Fruit fly (Drosophila melanogaster) whole organism, embryonic: ENCODE measurements around the gene CG5853.

Source experiments
- Aef1 ChIP-seq: fragments of 200-800 bp; sonication (Bioruptor generic); IDR thresholded peaks from 3 replicates; pipeline ENCODE4 v1.3.6; 2022; ENCODE audit warnings: missing biosample characterization, missing genetic modification characterization
- Atf3 ChIP-seq: fragments of 200-800 bp; sonication (Bioruptor generic); optimal IDR thresholded peaks from 3 replicates; lab custom pipeline; 2016; ENCODE audit warnings: missing biosample characterization, missing genetic modification characterization
- BEAF-32 ChIP-seq: fragments of 200-800 bp; sonication (Bioruptor generic); optimal IDR thresholded peaks from 3 replicates; lab custom pipeline; 2017; ENCODE audit warnings: missing biosample characterization, missing genetic modification characterization, mild to moderate bottlenecking, moderate library complexity, missing genetic modification reagents
- CG10979 ChIP-seq: fragments of 200-800 bp; sonication (Bioruptor generic); optimal IDR thresholded peaks from 2 replicates; lab custom pipeline; 2018; ENCODE audit warnings: missing biosample characterization, mild to moderate bottlenecking, missing genetic modification characterization, moderate library complexity
- CG12236 ChIP-seq: fragments of 200-800 bp; sonication (Bioruptor generic); optimal IDR thresholded peaks from 2 replicates; lab custom pipeline; 2016; ENCODE audit warnings: missing biosample characterization, missing genetic modification characterization
- CG13775 ChIP-seq: fragments of 200-800 bp; sonication (Bioruptor generic); optimal IDR thresholded peaks from 3 replicates; lab custom pipeline; 2017; ENCODE audit warnings: missing biosample characterization, mild to moderate bottlenecking, missing genetic modification characterization
- CG13894 ChIP-seq: fragments of 200-800 bp; sonication (Bioruptor generic); optimal IDR thresholded peaks from 3 replicates; lab custom pipeline; 2018; ENCODE audit warnings: missing biosample characterization, mild to moderate bottlenecking, missing genetic modification characterization, moderate library complexity
- CG17328 ChIP-seq: fragments of 200-800 bp; sonication (Bioruptor generic); IDR thresholded peaks from 2 replicates; pipeline ENCODE4 v1.3.6; 2022; ENCODE audit warnings: missing biosample characterization, missing genetic modification characterization
- CG18764 ChIP-seq: fragments of 200-800 bp; sonication (Bioruptor generic); optimal IDR thresholded peaks from 3 replicates; lab custom pipeline; 2016; ENCODE audit warnings: missing biosample characterization, missing genetic modification characterization
- CG30020 ChIP-seq: fragments of 200-800 bp; optimal IDR thresholded peaks from 2 replicates; lab custom pipeline; 2019; ENCODE audit warnings: missing biosample characterization, mild to moderate bottlenecking, missing genetic modification characterization, moderate library complexity
- CG3163 ChIP-seq: fragments of 200-800 bp; sonication (Bioruptor generic); optimal IDR thresholded peaks from 3 replicates; lab custom pipeline; 2016; ENCODE audit warnings: missing biosample characterization, missing genetic modification characterization
- CG34422 ChIP-seq: fragments of 200-800 bp; sonication (Bioruptor generic); IDR thresholded peaks from 3 replicates; pipeline ENCODE4 v1.3.6; 2022; ENCODE audit warnings: missing biosample characterization, missing genetic modification characterization
- CG3726 ChIP-seq: fragments of 200-800 bp; sonication (Bioruptor generic); IDR thresholded peaks from 3 replicates; pipeline ENCODE4, ENCODE4 v1.3.6; 2022; ENCODE audit warnings: missing biosample characterization, missing genetic modification characterization
- CG4730 ChIP-seq: fragments of 200-800 bp; sonication (Bioruptor generic); IDR thresholded peaks from 2 replicates; pipeline ENCODE4 v1.3.6; 2022; ENCODE audit warnings: missing biosample characterization, missing genetic modification characterization
- CG6689 ChIP-seq: fragments of 200-800 bp; sonication (Bioruptor generic); IDR thresholded peaks from 2 replicates; pipeline ENCODE4 v1.3.6; 2022; ENCODE audit warnings: missing biosample characterization, missing genetic modification characterization
- CG6813 ChIP-seq: fragments of 200-800 bp; sonication (Bioruptor generic); optimal IDR thresholded peaks from 2 replicates; lab custom pipeline; 2017; ENCODE audit warnings: missing biosample characterization, missing genetic modification characterization, mild to moderate bottlenecking, moderate library complexity, missing genetic modification reagents
- CG7357 ChIP-seq: fragments of 200-800 bp; sonication (Bioruptor generic); IDR thresholded peaks from 3 replicates; pipeline ENCODE4 v1.3.6; 2022; ENCODE audit warnings: missing biosample characterization, missing genetic modification characterization
- CG9932 ChIP-seq: fragments of 200-800 bp; sonication (Bioruptor generic); IDR thresholded peaks from 2 replicates; pipeline ENCODE4 v1.3.6; 2022; ENCODE audit warnings: missing biosample characterization, missing genetic modification characterization
- Dp ChIP-seq: fragments of 200-800 bp; sonication (Bioruptor generic); optimal IDR thresholded peaks from 2 replicates; lab custom pipeline; 2018; ENCODE audit warnings: missing biosample characterization, mild to moderate bottlenecking, missing genetic modification characterization, moderate library complexity
- Elba2 ChIP-seq: fragments of 200-800 bp; sonication (Bioruptor generic); optimal IDR thresholded peaks from 3 replicates; lab custom pipeline; 2016; ENCODE audit warnings: missing biosample characterization, missing genetic modification characterization
- Fer2 ChIP-seq: fragments of 200-800 bp; sonication (Bioruptor generic); optimal IDR thresholded peaks from 2 replicates; lab custom pipeline; 2018; ENCODE audit warnings: missing biosample characterization, mild to moderate bottlenecking, missing genetic modification characterization, moderate library complexity
- Mes4 ChIP-seq: fragments of 200-800 bp; sonication (Bioruptor generic); optimal IDR thresholded peaks from 2 replicates; lab custom pipeline; 2016; ENCODE audit warnings: missing biosample characterization, missing genetic modification characterization
- NK7.1 ChIP-seq: fragments of 200-800 bp; sonication (Bioruptor generic); optimal IDR thresholded peaks from 3 replicates; lab custom pipeline; 2016; ENCODE audit warnings: missing biosample characterization, missing genetic modification characterization
- Opbp ChIP-seq: fragments of 200-800 bp; sonication (Bioruptor generic); IDR thresholded peaks from 3 replicates; pipeline ENCODE4 v1.3.6; 2022; ENCODE audit warnings: missing biosample characterization, missing genetic modification characterization; ENCODE audit not compliant: partially characterized antibody
- Rx ChIP-seq: fragments of 200-800 bp; sonication (Bioruptor generic); IDR thresholded peaks from 2 replicates; pipeline ENCODE4 v1.3.6; 2022; ENCODE audit warnings: missing biosample characterization, missing genetic modification characterization
- al ChIP-seq: fragments of 200-800 bp; sonication (Bioruptor generic); IDR thresholded peaks from 2 replicates; pipeline ENCODE4 v1.3.6; 2022; ENCODE audit warnings: missing biosample characterization, missing genetic modification characterization
- ap ChIP-seq: fragments of 200-800 bp; sonication (Bioruptor generic); IDR thresholded peaks from 2 replicates; pipeline ENCODE4 v1.3.6; 2022; ENCODE audit warnings: missing biosample characterization, missing genetic modification characterization
- az2 ChIP-seq: fragments of 200-800 bp; sonication (Bioruptor generic); optimal IDR thresholded peaks from 3 replicates; lab custom pipeline; 2016; ENCODE audit warnings: missing biosample characterization, missing genetic modification characterization
- bigmax ChIP-seq: fragments of 200-800 bp; sonication (Bioruptor generic); optimal IDR thresholded peaks from 2 replicates; lab custom pipeline; 2018; ENCODE audit warnings: missing biosample characterization, mild to moderate bottlenecking, missing genetic modification characterization
- btn ChIP-seq: fragments of 200-800 bp; sonication (Bioruptor generic); optimal IDR thresholded peaks from 2 replicates; lab custom pipeline; 2016; ENCODE audit warnings: missing biosample characterization, missing genetic modification characterization
- caup ChIP-seq: fragments of 200-800 bp; sonication (Bioruptor generic); optimal IDR thresholded peaks from 3 replicates; lab custom pipeline; 2017; ENCODE audit warnings: missing biosample characterization, mild to moderate bottlenecking, missing genetic modification characterization, moderate library complexity; ENCODE audit not compliant: severe bottlenecking
- dmrt99B ChIP-seq: fragments of 200-800 bp; sonication (Bioruptor generic); optimal IDR thresholded peaks from 2 replicates; lab custom pipeline; 2018; ENCODE audit warnings: missing biosample characterization, mild to moderate bottlenecking, missing genetic modification characterization, moderate library complexity
- dpn ChIP-seq, 2 experiments: fragments of 200-800 bp; sonication (Bioruptor generic); optimal IDR thresholded peaks; 3 replicates each; lab custom pipeline; 2016; ENCODE audit warnings: missing biosample characterization in 2 of 2, missing genetic modification characterization in 2 of 2
- emc ChIP-seq: fragments of 200-800 bp; sonication (Bioruptor generic); optimal IDR thresholded peaks from 2 replicates; lab custom pipeline; 2016; ENCODE audit warnings: missing biosample characterization, missing genetic modification characterization
- eyg ChIP-seq: fragments of 200-800 bp; sonication (Bioruptor generic); optimal IDR thresholded peaks from 3 replicates; lab custom pipeline; 2016; ENCODE audit warnings: missing biosample characterization, missing genetic modification characterization
- hb ChIP-seq: fragments of 200-800 bp; sonication (Bioruptor generic); IDR thresholded peaks from 3 replicates; pipeline ENCODE4 v1.3.6; 2022; ENCODE audit warnings: missing biosample characterization, missing genetic modification characterization; ENCODE audit not compliant: partially characterized antibody
- jumu ChIP-seq: fragments of 200-800 bp; sonication (Bioruptor generic); optimal IDR thresholded peaks from 3 replicates; lab custom pipeline; 2016; ENCODE audit warnings: missing biosample characterization, missing genetic modification characterization
- kni ChIP-seq: fragments of 200-800 bp; sonication (Bioruptor generic); optimal IDR thresholded peaks from 3 replicates; lab custom pipeline; 2017; ENCODE audit warnings: mild to moderate bottlenecking, missing biosample characterization, missing genetic modification reagents, missing genetic modification characterization
- odd ChIP-seq: fragments of 200-800 bp; sonication (Bioruptor generic); optimal IDR thresholded peaks from 2 replicates; lab custom pipeline; 2017; ENCODE audit warnings: missing biosample characterization, mild to moderate bottlenecking, missing genetic modification characterization
- otp ChIP-seq: fragments of 200-800 bp; sonication (Bioruptor generic); IDR thresholded peaks from 3 replicates; pipeline ENCODE4, ENCODE4 v1.3.6; 2022; ENCODE audit warnings: missing biosample characterization, missing genetic modification characterization
- run ChIP-seq: fragments of 200-800 bp; sonication (Bioruptor generic); optimal IDR thresholded peaks from 3 replicates; lab custom pipeline; 2018; ENCODE audit warnings: missing biosample characterization, mild to moderate bottlenecking, missing genetic modification characterization
- salm ChIP-seq: fragments of 200-800 bp; sonication (Bioruptor generic); optimal IDR thresholded peaks from 2 replicates; lab custom pipeline; 2018; ENCODE audit warnings: missing biosample characterization, mild to moderate bottlenecking, missing genetic modification characterization
- scrt ChIP-seq: fragments of 200-800 bp; sonication (Bioruptor generic); optimal IDR thresholded peaks from 2 replicates; lab custom pipeline; 2018; ENCODE audit warnings: missing biosample characterization, mild to moderate bottlenecking, missing genetic modification characterization, moderate library complexity
- sd ChIP-seq: fragments of 200-800 bp; sonication (Bioruptor generic); optimal IDR thresholded peaks from 3 replicates; lab custom pipeline; 2018; ENCODE audit warnings: missing biosample characterization, mild to moderate bottlenecking, missing genetic modification characterization, moderate library complexity
- sima ChIP-seq: fragments of 200-800 bp; sonication (Bioruptor generic); optimal IDR thresholded peaks from 2 replicates; lab custom pipeline; 2016; ENCODE audit warnings: missing biosample characterization, missing genetic modification characterization
- tin ChIP-seq: fragments of 200-800 bp; sonication (Bioruptor generic); optimal IDR thresholded peaks from 3 replicates; lab custom pipeline; 2016; ENCODE audit warnings: missing biosample characterization, missing genetic modification characterization
- tll ChIP-seq, 2 experiments: fragments of 200-800 bp in 1 of 2; fragments of >200 bp in 1 of 2; sonication (Bioruptor generic) in 1 of 2; optimal IDR thresholded peaks; 2 replicates each; lab custom pipeline; 2017 to 2019; ENCODE audit warnings: missing biosample characterization in 2 of 2, missing genetic modification characterization in 2 of 2, mild to moderate bottlenecking in 1 of 2, moderate library complexity in 1 of 2
- twi ChIP-seq: fragments of 200-800 bp; optimal IDR thresholded peaks from 2 replicates; lab custom pipeline; 2019; ENCODE audit warnings: missing biosample characterization, mild to moderate bottlenecking, missing genetic modification characterization, moderate library complexity
- tx ChIP-seq: fragments of 200-800 bp; sonication (Bioruptor generic); optimal IDR thresholded peaks from 2 replicates; lab custom pipeline; 2016; ENCODE audit warnings: missing biosample characterization, missing genetic modification characterization
- wek ChIP-seq: fragments of 200-800 bp; sonication (Bioruptor generic); optimal IDR thresholded peaks from 3 replicates; lab custom pipeline; 2018; ENCODE audit warnings: missing biosample characterization, mild to moderate bottlenecking, missing genetic modification characterization, moderate library complexity
- zen ChIP-seq: fragments of 200-800 bp; sonication (Bioruptor generic); optimal IDR thresholded peaks from 3 replicates; lab custom pipeline; 2018; ENCODE audit warnings: missing biosample characterization, mild to moderate bottlenecking, missing genetic modification characterization, moderate library complexity

CG5853 gene

dm6 chr2L:9954119-9954518 lies 6.7 kb upstream of the CG5853 start, which contains the start of the genes CG13126 and CG4709 (continued):
- TF ChIP-seq CG13775 (GFP tag; lab: Kevin White, UChicago) (peak; percentile 92), CG13894 (tag; lab: Kevin White, UChicago) (peak; percentile 87), CG4730 (GFP tag; lab: Robert Waterston, UW) (peak; percentile 86), run (tag; lab: Kevin White, UChicago) (peak; percentile 88), CG12236 (GFP tag; lab: Kevin White, UChicago) (peak; percentile 6), tx (GFP tag; lab: Kevin White, UChicago) (no peak), eyg (GFP tag; lab: Kevin White, UChicago) (peak; percentile 4), BEAF-32 (GFP tag; lab: Kevin White, UChicago) (peak; percentile 30), kni (GFP tag; lab: Kevin White, UChicago) (no peak), ap (GFP tag; lab: Robert Waterston, UW) (peak; percentile 83), salm (peak; percentile 82), al (GFP tag; lab: Robert Waterston, UW) (peak; percentile 78), Dp (peak; percentile 57), hb (no peak), CG3163 (GFP tag; lab: Kevin White, UChicago) (no peak), zen (tag; lab: Kevin White, UChicago) (peak; percentile 96), CG30020 (peak; percentile 78), Aef1 (GFP tag; lab: Robert Waterston, UW) (peak; percentile 81), dmrt99B (tag; lab: Kevin White, UChicago) (peak; percentile 94), CG3726 (GFP tag; lab: Robert Waterston, UW) (peak; percentile 81; the same call in 1 of the 3 replicates), Atf3 (GFP tag; lab: Kevin White, UChicago) (peak; percentile 29), tin (GFP tag; lab: Kevin White, UChicago) (peak; percentile 92), tll (GFP tag; optimal IDR thresholded peaks at IDR 0.05; lab: Kevin White, UChicago) (peak in 1 of 2 experiments; percentile 25), emc (GFP tag; lab: Kevin White, UChicago) (peak; percentile 1), btn (no peak), twi (tag; lab: Kevin White, UChicago) (peak; percentile 81), bigmax (no peak), otp (GFP tag; lab: Robert Waterston, UW) (peak; percentile 77; the same call in 2 of the 3 replicates), scrt (GFP tag; lab: Kevin White, UChicago) (peak; percentile 87), jumu (GFP tag; lab: Kevin White, UChicago) (no peak), CG17328 (GFP tag; lab: Robert Waterston, UW) (peak; percentile 83), az2 (GFP tag; lab: Kevin White, UChicago) (peak; percentile 92), sima (no peak), dpn (GFP tag; optimal IDR thresholded peaks at IDR 0.05; lab: Kevin White, UChicago) (peak; percentile 2 to 93), sd (peak; percentile 67), CG6689 (peak; percentile 93), CG18764 (GFP tag; lab: Kevin White, UChicago) (peak; percentile 86), Rx (GFP tag; lab: Robert Waterston, UW) (peak; percentile 60), caup (GFP tag; lab: Kevin White, UChicago) (peak; percentile 90), CG10979 (tag; lab: Kevin White, UChicago) (peak; percentile 96), CG34422 (GFP tag; lab: Robert Waterston, UW) (peak; percentile 93), CG6813 (GFP tag; lab: Kevin White, UChicago) (peak; percentile 90), wek (GFP tag; lab: Kevin White, UChicago) (no peak), CG7357 (GFP tag; lab: Robert Waterston, UW) (peak; percentile 80), Fer2 (peak; percentile 86), Mes4 (GFP tag; lab: Kevin White, UChicago) (no peak), odd (GFP tag; lab: Kevin White, UChicago) (peak; percentile 82), Opbp (GFP tag; lab: Robert Waterston, UW) (no peak), CG9932 (GFP tag; lab: Robert Waterston, UW) (peak; percentile 90), NK7.1 (GFP tag; lab: Kevin White, UChicago) (peak; percentile 29), Elba2 (peak; percentile 15)
